Fruit fly (Drosophila melanogaster): ENCODE data around the gene CG4998.

The CG4998 gene

DNA sequence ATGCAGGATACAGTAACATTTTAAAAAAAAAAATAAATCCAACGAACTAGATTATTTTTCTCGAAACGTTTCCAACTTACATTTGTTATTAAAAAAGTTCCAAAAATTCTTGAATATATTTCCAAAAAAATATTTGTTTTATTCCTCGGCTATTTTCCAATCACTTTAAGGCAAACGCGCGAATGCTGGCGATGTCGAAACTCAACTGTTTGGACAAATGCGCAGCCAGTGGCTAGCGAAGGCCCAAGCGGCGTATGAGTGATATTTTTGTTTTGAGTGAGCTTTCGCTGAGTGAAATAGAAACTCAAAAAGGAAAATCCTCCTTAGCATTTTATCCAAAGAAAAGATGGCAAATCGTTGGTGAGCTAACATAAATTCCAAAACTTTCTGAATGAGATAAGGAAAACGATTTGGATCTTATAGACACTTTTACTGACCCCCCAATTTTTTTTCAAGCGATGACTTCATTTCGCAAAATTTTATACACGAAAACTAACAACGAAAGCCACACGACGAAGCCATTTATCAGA, 20.5 kb downstream of the CG4998 start, which contains the start of gene ringer (continued):
- peak; percentile 21; the same call in 1 of the 2 replicates for TF ChIP-seq Bgb (GFP tag; IDR thresholded peaks at IDR 0.05; ENCODE audit: partially characterized antibody)
- TF ChIP-seq Meics (GFP tag; optimal IDR thresholded peaks at IDR 0.05): peak; percentile 33
- TF ChIP-seq nom (GFP tag; optimal IDR thresholded peaks at IDR 0.05): no peak
- TF ChIP-seq CG18619 (GFP tag; optimal IDR thresholded peaks at IDR 0.05): peak; percentile 10
- peak; percentile 12 for TF ChIP-seq lab (GFP tag; optimal IDR thresholded peaks at IDR 0.05)
- TF ChIP-seq CG34376 (GFP tag; optimal IDR thresholded peaks at IDR 0.05): peak; percentile 35
- peak; percentile 16 for TF ChIP-seq CG2678 (tag; optimal IDR thresholded peaks at IDR 0.05)
- TF ChIP-seq Deaf1 (tag; optimal IDR thresholded peaks at IDR 0.05): peak; percentile 65
- TF ChIP-seq sob (GFP tag; IDR thresholded peaks at IDR 0.05): 0 out of 2 replicates have a peak, but pooled peaks have one; percentile 21
- TF ChIP-seq HHEX (GFP tag; optimal IDR thresholded peaks at IDR 0.05): peak; percentile 34
- TF ChIP-seq CG32532 (GFP tag; IDR thresholded peaks at IDR 0.05): peak; percentile 34; the same call in 1 of the 2 replicates
- TF ChIP-seq lilli (GFP tag; optimal IDR thresholded peaks at IDR 0.05): peak; percentile 31
- no peak for TF ChIP-seq cg (GFP tag; optimal IDR thresholded peaks at IDR 0.05)
- TF ChIP-seq Adf1 (GFP tag; IDR thresholded peaks at IDR 0.05): peak; percentile 8; the same call in 1 of the 2 replicates
- no peak for TF ChIP-seq Blimp-1 (GFP tag; optimal IDR thresholded peaks at IDR 0.05)
- peak; percentile 86; the same call in 1 of the 3 replicates for TF ChIP-seq z (GFP tag; IDR thresholded peaks at IDR 0.05)
- no peak for TF ChIP-seq fru (optimal IDR thresholded peaks at IDR 0.05)

DNA sequence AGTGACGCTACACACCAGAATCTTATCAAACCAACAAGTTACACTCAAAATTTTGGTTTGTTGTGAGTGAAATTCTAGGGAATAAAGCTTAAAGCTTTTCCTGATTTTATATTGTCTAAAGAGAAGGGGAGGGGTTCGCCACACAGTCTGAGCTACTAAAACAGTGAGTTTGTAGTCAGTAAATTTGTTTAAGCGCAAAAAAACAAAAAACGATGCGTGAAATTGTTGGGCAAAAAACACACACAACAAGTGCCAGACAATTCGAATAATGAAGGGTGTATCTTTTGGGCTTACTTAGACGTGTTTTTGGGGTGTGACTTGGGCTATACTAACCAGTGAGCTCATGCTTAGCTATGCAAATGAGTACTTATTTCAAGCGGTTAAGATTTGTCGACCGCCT, 21.0 kb downstream of the CG4998 start:
- TF ChIP-seq Med (GFP tag) (peak; percentile 53), CG10209 (GFP tag; optimal IDR thresholded peaks at IDR 0.05) (no peak), CG6765 (GFP tag; optimal IDR thresholded peaks at IDR 0.05) (no peak), Rfx (GFP tag; IDR thresholded peaks at IDR 0.05) (peak; percentile 26; the same call in 1 of the 2 replicates), CG15479 (GFP tag; optimal IDR thresholded peaks at IDR 0.05) (no peak), CG1529 (GFP tag; optimal IDR thresholded peaks at IDR 0.05) (no peak), C15 (GFP tag; IDR thresholded peaks at IDR 0.05) (no peak), CG12769 (tag; optimal IDR thresholded peaks at IDR 0.05) (peak; percentile 18), CG2116 (GFP tag; optimal IDR thresholded peaks at IDR 0.05) (no peak), CG8290 (GFP tag; optimal IDR thresholded peaks at IDR 0.05) (no peak), CG8290 (tag; optimal IDR thresholded peaks at IDR 0.05) (peak in 1 of 2 experiments; percentile 7), amos (GFP tag; IDR thresholded peaks at IDR 0.05; ENCODE audit: partially characterized antibody) (peak; percentile 31; the same call in 1 of the 2 replicates), ap (GFP tag; IDR thresholded peaks at IDR 0.05) (no peak), CG2875 (GFP tag; optimal IDR thresholded peaks at IDR 0.05) (no peak), btn (GFP tag; optimal IDR thresholded peaks at IDR 0.05) (no peak), CG12744 (GFP tag; optimal IDR thresholded peaks at IDR 0.05) (no peak), CG6683 (GFP tag; optimal IDR thresholded peaks at IDR 0.05) (no peak), gsb-n (tag; optimal IDR thresholded peaks at IDR 0.05) (no peak), CG3281 (GFP tag; optimal IDR thresholded peaks at IDR 0.05) (peak; percentile 2), CG5245 (GFP tag; optimal IDR thresholded peaks at IDR 0.05) (no peak), sens (GFP tag) (peak; percentile 56), HLH4C (GFP tag; IDR thresholded peaks at IDR 0.05; ENCODE audit: partially characterized antibody) (no peak), zfh1 (GFP tag; IDR thresholded peaks at IDR 0.05) (no peak), CG6854 (GFP tag; optimal IDR thresholded peaks at IDR 0.05) (no peak), z (GFP tag; IDR thresholded peaks at IDR 0.05) (peak; percentile 88; the same call in 2 of the 3 replicates), emc (GFP tag; optimal IDR thresholded peaks at IDR 0.05) (no peak), ase (GFP tag; IDR thresholded peaks at IDR 0.05) (no peak), CG18599 (GFP tag; optimal IDR thresholded peaks at IDR 0.05) (no peak), caup (GFP tag; optimal IDR thresholded peaks at IDR 0.05; ENCODE audit: severe bottlenecking) (no peak), CG31388 (GFP tag; optimal IDR thresholded peaks at IDR 0.05) (no peak), CG8359 (GFP tag; optimal IDR thresholded peaks at IDR 0.05; ENCODE audit: borderline replicate concordance) (no peak), lab (GFP tag; optimal IDR thresholded peaks at IDR 0.05) (peak; percentile 29), gt (GFP tag; IDR thresholded peaks at IDR 0.05) (no peak), chif (GFP tag; optimal IDR thresholded peaks at IDR 0.05) (no peak)
